Worm (Caenorhabditis elegans): ENCODE results near the gene lgc-56.
A peak's percentile ranks its signal among the peaks of the same experiment; 100 is the strongest.

- TF ChIP-seq repo-1 (tag; optimal IDR thresholded peaks at IDR 0.05), result peak; percentile 55
- no peak for TF ChIP-seq ama-1 (optimal IDR thresholded peaks at IDR 0.05)
- TF ChIP-seq ama-1 (GFP tag; optimal IDR thresholded peaks at IDR 0.05), result no peak
- no peak for TF ChIP-seq dox-1 (GFP tag; IDR thresholded peaks at IDR 0.05)
- no peak for TF ChIP-seq nfya-1 (tag; optimal IDR thresholded peaks at IDR 0.05; ENCODE audit: borderline replicate concordance, insufficient read depth)
- TF ChIP-seq C06A6.2 (GFP tag; conservative IDR thresholded peaks at IDR 0.05), result no peak
- no peak for TF ChIP-seq F33H1.4 (GFP tag; IDR thresholded peaks at IDR 0.05)
Observed at ce11 chrII:5181497-5181896, 51.3 kb downstream of the lgc-56 start.

Measured in whole organism, young adult.